Fruit fly (Drosophila melanogaster): ENCODE measurements around the gene CG4511.
A peak's percentile ranks its signal among the peaks of the same experiment; 100 is the strongest.

CG4511 gene

DNA sequence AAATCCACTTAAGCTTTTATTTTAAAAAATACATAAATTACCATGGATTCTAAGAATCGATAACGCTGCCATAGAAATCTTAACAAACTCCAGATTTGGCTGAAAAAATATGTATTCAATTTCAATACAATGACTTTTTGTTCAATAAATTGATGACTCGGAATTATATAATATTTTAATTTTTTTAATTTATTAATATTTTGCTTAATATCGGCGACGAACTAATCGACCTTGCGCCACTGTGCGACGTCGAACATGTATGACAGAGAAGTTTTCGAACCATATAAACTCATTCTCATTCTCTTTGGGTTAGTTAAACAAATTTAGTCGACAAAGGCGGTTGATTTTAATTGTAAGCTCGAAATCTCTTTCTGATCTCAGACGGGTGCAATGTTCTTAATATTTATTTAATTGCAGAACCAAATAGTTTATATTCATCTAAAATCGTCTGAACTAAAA is 4.8 kb upstream of the CG4511 start, which contains the start of gene CG42394 (continued):
- peak; percentile 72; the same call in 1 of the 2 replicates for TF ChIP-seq dimm (GFP tag; IDR thresholded peaks at IDR 0.05)
- TF ChIP-seq Nf-YA (GFP tag; IDR thresholded peaks at IDR 0.05): peak; percentile 91
- no peak for TF ChIP-seq Dref (GFP tag; IDR thresholded peaks at IDR 0.05)
- peak; percentile 97 for TF ChIP-seq vvl (GFP tag; IDR thresholded peaks at IDR 0.05)
- peak; percentile 44 for TF ChIP-seq slp2 (GFP tag; optimal IDR thresholded peaks at IDR 0.05)
- peak; percentile 79 for TF ChIP-seq CrebB (tag; optimal IDR thresholded peaks at IDR 0.05)
- peak; percentile 86 for TF ChIP-seq Deaf1 (tag; optimal IDR thresholded peaks at IDR 0.05)
- TF ChIP-seq CG1603 (tag; optimal IDR thresholded peaks at IDR 0.05): no peak
- TF ChIP-seq gfzf (GFP tag; optimal IDR thresholded peaks at IDR 0.05): no peak
- TF ChIP-seq psq (GFP tag; optimal IDR thresholded peaks at IDR 0.05): peak; percentile 72
- TF ChIP-seq sr (GFP tag; IDR thresholded peaks at IDR 0.05): peak; percentile 70; the same call in 1 of the 3 replicates
- peak; percentile 87 for TF ChIP-seq Fer2 (tag; optimal IDR thresholded peaks at IDR 0.05)
- peak; percentile 93 for TF ChIP-seq odd (GFP tag; optimal IDR thresholded peaks at IDR 0.05)
- peak; percentile 28 for TF ChIP-seq disco-r (GFP tag; optimal IDR thresholded peaks at IDR 0.05)
- TF ChIP-seq vfl (GFP tag; optimal IDR thresholded peaks at IDR 0.05): peak; percentile 71
- peak; percentile 47 for TF ChIP-seq fd64A (GFP tag; optimal IDR thresholded peaks at IDR 0.05)
- TF ChIP-seq CG2116 (GFP tag; optimal IDR thresholded peaks at IDR 0.05): peak; percentile 76
- TF ChIP-seq Rfx (GFP tag; IDR thresholded peaks at IDR 0.05): peak; percentile 93
- TF ChIP-seq CG17328 (GFP tag; IDR thresholded peaks at IDR 0.05): peak; percentile 95
- TF ChIP-seq CG6765 (GFP tag; optimal IDR thresholded peaks at IDR 0.05): peak; percentile 92
- peak; percentile 56 for TF ChIP-seq stwl (tag; optimal IDR thresholded peaks at IDR 0.05)
- peak; percentile 97 for TF ChIP-seq CG10147 (GFP tag; optimal IDR thresholded peaks at IDR 0.05)
- TF ChIP-seq Ssrp (tag; optimal IDR thresholded peaks at IDR 0.05): peak; percentile 96
- peak; percentile 89 for TF ChIP-seq HmgZ (tag; optimal IDR thresholded peaks at IDR 0.05)
- peak; percentile 44 for TF ChIP-seq Atf3 (GFP tag; optimal IDR thresholded peaks at IDR 0.05)
- TF ChIP-seq run (tag; optimal IDR thresholded peaks at IDR 0.05): peak; percentile 80
- TF ChIP-seq ranshi (GFP tag; IDR thresholded peaks at IDR 0.05): peak; percentile 96
- TF ChIP-seq tna (GFP tag; IDR thresholded peaks at IDR 0.05; ENCODE audit: partially characterized antibody): no peak
- peak; percentile 91 for TF ChIP-seq Xbp1 (GFP tag; optimal IDR thresholded peaks at IDR 0.05)
- peak; percentile 74 for TF ChIP-seq CG11085 (GFP tag; IDR thresholded peaks at IDR 0.05)
- TF ChIP-seq CG13123 (GFP tag; optimal IDR thresholded peaks at IDR 0.05): peak; percentile 85
- TF ChIP-seq otp (GFP tag; IDR thresholded peaks at IDR 0.05): peak; percentile 93
- TF ChIP-seq CG9932 (GFP tag; IDR thresholded peaks at IDR 0.05): peak; percentile 88
- TF ChIP-seq Usf (GFP tag; optimal IDR thresholded peaks at IDR 0.05): peak; percentile 89
- TF ChIP-seq mirr (GFP tag; optimal IDR thresholded peaks at IDR 0.05): peak; percentile 23
- no peak for TF ChIP-seq CG4854 (GFP tag; optimal IDR thresholded peaks at IDR 0.05)
- peak; percentile 82 for TF ChIP-seq CG10565 (GFP tag; optimal IDR thresholded peaks at IDR 0.05)
- TF ChIP-seq CG3407 (GFP tag; optimal IDR thresholded peaks at IDR 0.05): peak; percentile 91
- TF ChIP-seq fru (optimal IDR thresholded peaks at IDR 0.05): no peak
- TF ChIP-seq ewg (GFP tag; optimal IDR thresholded peaks at IDR 0.05): peak; percentile 84
- TF ChIP-seq CG15514 (GFP tag; optimal IDR thresholded peaks at IDR 0.05): peak; percentile 89
- TF ChIP-seq CG31365 (tag; optimal IDR thresholded peaks at IDR 0.05): peak; percentile 40
- TF ChIP-seq CG2875 (GFP tag; optimal IDR thresholded peaks at IDR 0.05): peak; percentile 95
- TF ChIP-seq CG4424 (GFP tag; optimal IDR thresholded peaks at IDR 0.05): peak; percentile 96
- TF ChIP-seq lab (GFP tag; optimal IDR thresholded peaks at IDR 0.05): peak; percentile 98
- TF ChIP-seq Lim3 (GFP tag; IDR thresholded peaks at IDR 0.05): peak; percentile 10; the same call in 1 of the 2 replicates
- peak; percentile 95 for TF ChIP-seq sob (GFP tag; IDR thresholded peaks at IDR 0.05)
- no peak for TF ChIP-seq sima (GFP tag; optimal IDR thresholded peaks at IDR 0.05)
- peak; percentile 70 for TF ChIP-seq schlank (tag; optimal IDR thresholded peaks at IDR 0.05)
- peak; percentile 91 for TF ChIP-seq Awh (GFP tag; IDR thresholded peaks at IDR 0.05)
- TF ChIP-seq CG33557 (GFP tag; optimal IDR thresholded peaks at IDR 0.05): peak; percentile 89

Data from whole organism, embryonic.